Worm (Caenorhabditis elegans): ENCODE results near the gene pdha-1.

- no peak for TF ChIP-seq F13H6.1 (tag; optimal IDR thresholded peaks at IDR 0.05)
- TF ChIP-seq unc-39 (tag; optimal IDR thresholded peaks at IDR 0.05), result no peak
- no peak for TF ChIP-seq nhr-77 (tag; optimal IDR thresholded peaks at IDR 0.05)
- TF ChIP-seq skn-1 (tag; optimal IDR thresholded peaks at IDR 0.05), result no peak
- no peak for TF ChIP-seq Y55F3AM.14 (GFP tag; optimal IDR thresholded peaks at IDR 0.05)
- no peak for TF ChIP-seq lin-39 (tag; optimal IDR thresholded peaks at IDR 0.05)
- TF ChIP-seq fos-1 (tag; optimal IDR thresholded peaks at IDR 0.05), result no peak
- TF ChIP-seq ama-1 (optimal IDR thresholded peaks at IDR 0.05), result no peak
- TF ChIP-seq dmd-4 (tag; optimal IDR thresholded peaks at IDR 0.05), result no peak
- TF ChIP-seq snpc-4 (tag; optimal IDR thresholded peaks at IDR 0.05), result no peak
- no peak for TF ChIP-seq ztf-11 (tag; optimal IDR thresholded peaks at IDR 0.05)
- TF ChIP-seq egl-27 (tag; optimal IDR thresholded peaks at IDR 0.05), result no peak
Observed at ce11 chrII:8041642-8042041, 24.4 kb upstream of the pdha-1 start.
